Fruit fly (Drosophila melanogaster) whole organism, prepupa: ENCODE measurements around the gene Unc50.

Experiments
- CG1621 ChIP-seq: fragments of 200-800 bp; sonication (Bioruptor generic); optimal IDR thresholded peaks from 3 replicates; lab custom pipeline; 2018; ENCODE audit warnings: missing biosample characterization, mild to moderate bottlenecking, missing genetic modification characterization
- CG31627 ChIP-seq: fragments of 200-800 bp; sonication (Bioruptor generic); optimal IDR thresholded peaks from 3 replicates; lab custom pipeline; 2016; ENCODE audit warnings: missing biosample characterization, missing genetic modification characterization
- CG8119 ChIP-seq: fragments of 200-800 bp; sonication (Bioruptor generic); IDR thresholded peaks from 3 replicates; pipeline ENCODE4 v1.3.6; 2022; ENCODE audit warnings: missing biosample characterization, missing genetic modification characterization
- CG8632 ChIP-seq: fragments of 200-800 bp; sonication (Bioruptor generic); optimal IDR thresholded peaks from 3 replicates; lab custom pipeline; 2016; ENCODE audit warnings: missing biosample characterization, missing genetic modification characterization
- Ets96B ChIP-seq: fragments of 200-800 bp; optimal IDR thresholded peaks from 2 replicates; lab custom pipeline; 2019; ENCODE audit warnings: missing biosample characterization, mild to moderate bottlenecking, missing genetic modification characterization, moderate library complexity
- Hr39 ChIP-seq: fragments of 200-800 bp; sonication (Bioruptor generic); optimal IDR thresholded peaks from 2 replicates; lab custom pipeline; 2016; ENCODE audit warnings: missing biosample characterization, missing genetic modification characterization
- Hr4 ChIP-seq: fragments of 200-800 bp; sonication (Bioruptor generic); optimal IDR thresholded peaks from 3 replicates; lab custom pipeline; 2016; ENCODE audit warnings: missing biosample characterization, missing genetic modification characterization
- Lpt ChIP-seq: fragments of 200-800 bp; sonication (Bioruptor generic); optimal IDR thresholded peaks from 3 replicates; lab custom pipeline; 2016; ENCODE audit warnings: missing biosample characterization, missing genetic modification characterization
- Smox ChIP-seq: fragments of 200-800 bp; sonication (Bioruptor generic); optimal IDR thresholded peaks from 3 replicates; lab custom pipeline; 2016; ENCODE audit warnings: missing biosample characterization, missing genetic modification characterization
- Sox102F ChIP-seq: fragments of 200-800 bp; sonication (Bioruptor generic); optimal IDR thresholded peaks from 2 replicates; lab custom pipeline; 2016; ENCODE audit warnings: missing biosample characterization, mild to moderate bottlenecking, missing genetic modification characterization
- Sox15 ChIP-seq: fragments of 200-800 bp; sonication (Bioruptor generic); optimal IDR thresholded peaks from 3 replicates; lab custom pipeline; 2016; ENCODE audit warnings: missing biosample characterization, missing genetic modification characterization
- dsx ChIP-seq: fragments of 200-800 bp; optimal IDR thresholded peaks from 3 replicates; lab custom pipeline; 2019; ENCODE audit warnings: missing biosample characterization, mild to moderate bottlenecking, missing genetic modification characterization, moderate library complexity; ENCODE audit not compliant: poor library complexity, severe bottlenecking
- eg ChIP-seq: fragments of 200-800 bp; sonication (Bioruptor generic); IDR thresholded peaks from 3 replicates; pipeline ENCODE4 v1.3.6; 2022; ENCODE audit warnings: missing biosample characterization, missing genetic modification characterization

dm6 chr3R:8716551-8716879 is 40.1 kb upstream of the Unc50 start:
- TF ChIP-seq CG31627 (GFP tag; lab: Kevin White, UChicago) (peak; percentile 50), Sox102F (no peak), dsx (GFP tag; lab: Kevin White, UChicago) (no peak), Sox15 (GFP tag; lab: Kevin White, UChicago) (no peak), eg (GFP tag; lab: Robert Waterston, UW) (peak; percentile 54; the same call in 1 of the 3 replicates), CG1621 (tag; lab: Kevin White, UChicago) (no peak), CG8632 (GFP tag; lab: Kevin White, UChicago) (no peak), Hr39 (GFP tag; lab: Kevin White, UChicago) (no peak), Lpt (GFP tag; lab: Kevin White, UChicago) (no peak), Hr4 (no peak), Smox (no peak), Ets96B (no peak), CG8119 (GFP tag; lab: Robert Waterston, UW) (peak; percentile 44; the same call in 1 of the 3 replicates)
